Worm (Caenorhabditis elegans) whole organism, L3 larva: ENCODE results near the gene C28C12.12.

Source experiments
- ceh-9 ChIP-seq: sonication (generic microtip); optimal IDR thresholded peaks from 2 replicates; lab custom pipeline; 2018; ENCODE audit warnings: missing biosample characterization, missing genetic modification characterization
- egl-5 ChIP-seq: fragments of 150-350 bp; optimal IDR thresholded peaks from 2 replicates; lab custom pipeline; 2017; ENCODE audit warnings: missing biosample characterization, missing genetic modification reagents, missing genetic modification characterization, inconsistent platforms
- nhr-23 ChIP-seq: fragments of 150-350 bp; optimal IDR thresholded peaks from 2 replicates; lab custom pipeline; 2014; ENCODE audit warnings: missing biosample characterization, missing genetic modification reagents, missing genetic modification characterization
- pha-4 ChIP-seq: fragments of 150-350 bp; optimal IDR thresholded peaks from 2 replicates; lab custom pipeline; 2014; ENCODE audit warnings: missing biosample characterization, missing genetic modification reagents, missing genetic modification characterization

- no peak for TF ChIP-seq ceh-9
- no peak for TF ChIP-seq nhr-23 (tag; lab: Kevin White, UChicago)
- TF ChIP-seq egl-5 (tag; lab: Kevin White, UChicago) = no peak
- TF ChIP-seq pha-4 = no peak
Measured at ce11 chrIV:8513619-8514018, 17.5 kb upstream of the C28C12.12 start, which contains the start of gene cks-1.
